Worm (Caenorhabditis elegans) whole organism, L2 larva: ENCODE data around the gene lgmn-1.
A peak's percentile ranks its signal among the peaks of the same experiment; 100 is the strongest.

Experiments used
- ZK546.5 ChIP-seq: sonication (generic microtip); optimal IDR thresholded peaks from 2 replicates; lab custom pipeline; 2017; ENCODE audit warnings: missing biosample characterization, missing genetic modification characterization
- blmp-1 ChIP-seq: sonication (generic microtip); optimal IDR thresholded peaks from 2 replicates; lab custom pipeline; 2017; ENCODE audit warnings: missing genetic modification characterization, mild to moderate bottlenecking, missing compliant biosample characterization, antibody characterized with exemption, moderate library complexity; ENCODE audit not compliant: insufficient read depth
- dmd-4 ChIP-seq: sonication (generic microtip); optimal IDR thresholded peaks from 2 replicates; lab custom pipeline; 2017; ENCODE audit warnings: missing biosample characterization, missing genetic modification characterization
- egl-27 ChIP-seq: sonication (generic microtip); optimal IDR thresholded peaks from 3 replicates; lab custom pipeline; 2017; ENCODE audit warnings: missing biosample characterization, missing genetic modification reagents, missing genetic modification characterization
- fos-1 ChIP-seq: fragments of 150-350 bp; optimal IDR thresholded peaks from 2 replicates; lab custom pipeline; 2014; ENCODE audit warnings: missing biosample characterization, missing genetic modification characterization
- lin-39 ChIP-seq: fragments of 150-350 bp; optimal IDR thresholded peaks from 2 replicates; lab custom pipeline; 2014; ENCODE audit warnings: missing biosample characterization, missing genetic modification reagents, missing genetic modification characterization
- mab-5 ChIP-seq: fragments of 150-350 bp; optimal IDR thresholded peaks from 2 replicates; lab custom pipeline; 2014; ENCODE audit warnings: missing biosample characterization, missing genetic modification characterization
- mdl-1 ChIP-seq, 2 experiments: fragments of 150-350 bp in 1 of 2; sonication (generic microtip) in 1 of 2; optimal IDR thresholded peaks; 2 replicates each; lab custom pipeline; 2017; ENCODE audit warnings: missing biosample characterization in 2 of 2, missing genetic modification characterization in 2 of 2
- nhr-21 ChIP-seq: fragments of 150-350 bp; optimal IDR thresholded peaks from 2 replicates; lab custom pipeline; 2014; ENCODE audit warnings: missing biosample characterization, missing genetic modification characterization
- nhr-6 ChIP-seq: fragments of 150-350 bp; optimal IDR thresholded peaks from 2 replicates; lab custom pipeline; 2014; ENCODE audit warnings: missing biosample characterization, missing genetic modification characterization
- snpc-4 ChIP-seq: fragments of 150-350 bp; optimal IDR thresholded peaks from 2 replicates; lab custom pipeline; 2014; ENCODE audit warnings: missing biosample characterization, missing genetic modification characterization
- unc-39 ChIP-seq: fragments of 150-350 bp; optimal IDR thresholded peaks from 2 replicates; lab custom pipeline; 2014; ENCODE audit warnings: missing biosample characterization, missing genetic modification characterization

- no peak for TF ChIP-seq egl-27 (tag; lab: Kevin White, UChicago)
- no peak for TF ChIP-seq lin-39
- no peak for TF ChIP-seq nhr-6 (tag; lab: Kevin White, UChicago)
- peak; percentile 46 for TF ChIP-seq fos-1
- no peak for TF ChIP-seq ZK546.5 (tag; lab: Kevin White, UChicago)
- TF ChIP-seq mdl-1 (tag; optimal IDR thresholded peaks at IDR 0.05; lab: Kevin White, UChicago) = no peak
- no peak for TF ChIP-seq mab-5 (tag; lab: Kevin White, UChicago)
- peak; percentile 23 for TF ChIP-seq dmd-4 (tag; lab: Kevin White, UChicago)
- peak; percentile 39 for TF ChIP-seq nhr-21 (tag; lab: Kevin White, UChicago)
- TF ChIP-seq snpc-4 (tag; lab: Kevin White, UChicago) = no peak
- TF ChIP-seq blmp-1 (tag; lab: Kevin White, UChicago) = peak; percentile 16
- no peak for TF ChIP-seq unc-39
Measured at ce11 chrV:12531084-12531483, 18.2 kb downstream of the lgmn-1 start.
